Fruit fly (Drosophila melanogaster) ovary, adult (tissue): ENCODE results near the gene Ids.

Experiments used
- CG17801 ChIP-seq: fragments of 200-800 bp; optimal IDR thresholded peaks from 2 replicates; lab custom pipeline; 2019; ENCODE audit warnings: missing biosample characterization, mild to moderate bottlenecking, missing genetic modification characterization, moderate library complexity; ENCODE audit not compliant: partially characterized antibody

Gene Ids

DNA sequence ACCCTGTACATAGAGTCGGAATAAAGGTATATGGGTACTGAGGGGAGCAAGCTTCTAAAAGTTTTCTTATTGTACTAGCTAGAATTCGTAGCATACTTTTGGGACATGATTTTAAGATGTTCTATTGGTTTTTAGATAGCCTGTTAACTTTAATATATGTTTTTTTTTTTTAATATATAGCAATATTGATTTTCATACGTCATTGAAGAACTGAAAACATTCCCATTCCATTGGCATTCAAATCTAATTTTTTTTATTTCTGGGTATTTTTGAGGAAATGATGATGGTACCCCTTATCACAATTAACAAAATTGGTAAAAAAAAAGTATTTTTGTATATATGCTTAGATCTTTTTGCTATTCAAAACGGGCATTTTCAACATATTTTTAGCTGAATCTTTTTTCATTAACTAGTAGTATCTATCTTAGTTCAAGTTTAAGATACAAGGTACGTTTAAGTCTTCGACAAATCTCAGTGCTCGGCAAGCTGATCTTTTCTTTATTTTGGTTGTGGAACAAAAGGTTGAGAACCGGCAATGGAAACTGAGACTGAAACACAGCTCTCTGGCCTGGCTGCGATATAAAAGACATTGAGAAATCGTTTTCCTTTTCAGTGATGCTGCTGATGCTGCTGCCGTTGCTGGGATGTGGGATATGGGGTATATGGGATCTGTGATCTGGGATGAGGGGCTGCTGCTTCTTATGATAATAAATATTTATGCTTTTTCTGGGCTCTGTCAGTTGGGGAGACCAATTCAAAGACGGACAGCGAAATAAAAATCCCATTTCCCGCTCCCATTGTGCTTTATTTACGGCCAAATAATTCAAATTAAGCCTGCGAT is 6.7 kb downstream of the Ids start:
- no peak for TF ChIP-seq CG17801 (GFP tag; lab: Kevin White, UChicago)

dm6 chr3L:3385437-3385802 is 7.4 kb downstream of the Ids start:
- TF ChIP-seq CG17801 (GFP tag; lab: Kevin White, UChicago): no peak

DNA sequence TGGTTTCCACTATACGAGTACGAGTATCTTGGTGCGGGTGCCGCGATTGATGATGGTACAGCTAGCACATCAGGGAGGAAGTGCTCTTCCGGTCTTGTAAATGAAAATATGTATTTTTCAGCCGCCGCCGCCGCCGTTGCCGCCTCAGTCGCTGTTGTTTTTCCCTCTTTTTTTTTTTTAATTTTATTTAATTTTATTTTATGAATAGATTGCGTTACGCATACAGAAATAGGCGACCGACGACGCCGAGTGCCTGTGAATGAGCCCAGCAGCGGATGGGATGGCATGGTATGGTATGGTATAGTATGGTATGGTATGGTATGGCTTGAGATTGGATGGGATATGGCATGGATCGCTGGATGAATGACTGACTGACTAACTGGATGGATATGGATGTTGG is 8.7 kb downstream of the Ids start:
- no peak for TF ChIP-seq CG17801 (GFP tag; lab: Kevin White, UChicago)

DNA sequence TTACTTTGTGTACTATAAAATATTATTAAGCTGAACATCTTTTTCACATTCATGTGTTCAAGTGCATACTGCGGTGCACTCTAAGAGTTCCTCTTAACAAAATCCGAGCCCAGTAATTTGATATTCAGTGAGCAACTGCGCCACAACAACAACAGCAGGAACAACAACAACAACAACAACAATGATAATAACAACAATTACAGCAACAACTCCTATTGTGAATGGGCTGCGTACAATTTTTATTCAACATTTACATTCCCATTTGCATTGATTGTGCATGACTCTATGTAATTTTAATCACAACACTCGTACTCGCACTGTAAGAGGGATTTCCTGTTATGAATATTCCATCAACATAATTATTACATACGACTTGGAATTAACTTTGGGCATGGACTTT is 9.6 kb downstream of the Ids start:
- no peak for TF ChIP-seq CG17801 (GFP tag; lab: Kevin White, UChicago)

DNA sequence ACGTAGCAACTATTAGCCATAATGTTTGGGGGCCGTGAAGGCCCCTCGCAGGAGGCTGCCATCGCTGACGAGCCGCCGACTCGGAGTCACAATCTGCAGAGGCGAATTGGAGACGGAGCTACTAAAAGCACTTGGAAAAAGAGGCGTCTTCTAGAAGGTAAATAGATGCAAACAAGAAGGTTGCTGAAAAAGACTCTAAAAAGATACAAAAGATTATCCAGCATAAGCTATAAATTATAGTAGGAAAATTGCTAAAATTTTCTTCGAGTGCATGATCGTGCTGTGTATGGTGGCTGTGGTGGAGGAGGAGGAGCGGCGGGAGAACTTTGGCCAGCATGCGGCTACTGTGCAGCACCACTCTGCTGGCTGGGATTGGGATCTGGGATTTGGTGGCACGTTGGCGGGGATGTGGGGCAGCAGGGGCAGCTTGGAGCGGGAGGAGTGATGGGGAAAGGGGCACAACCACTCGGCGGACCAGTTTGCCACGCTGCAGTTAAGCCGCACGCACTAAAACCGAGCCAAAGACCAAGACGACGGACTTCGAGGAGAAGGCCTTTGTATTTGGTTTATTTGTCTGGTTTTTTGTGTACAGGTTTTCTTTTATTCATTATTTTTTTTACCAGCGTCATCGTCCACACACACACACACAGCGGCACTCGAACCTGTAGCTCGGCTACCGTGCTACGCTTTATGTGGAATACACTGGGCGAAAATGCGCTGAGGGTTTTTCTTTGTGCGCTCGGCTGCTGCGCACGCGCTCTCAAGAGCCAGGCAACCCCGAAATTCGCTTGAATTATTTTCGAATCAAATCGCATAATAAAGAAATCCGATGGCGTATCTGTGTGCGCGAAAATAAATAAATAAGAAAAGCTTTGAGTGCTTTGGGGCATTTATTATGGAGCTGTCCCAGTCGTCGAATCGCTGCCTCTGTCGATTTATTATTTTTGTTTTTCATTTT is 10.9 kb downstream of the Ids start:
- TF ChIP-seq CG17801 (GFP tag; lab: Kevin White, UChicago): no peak

dm6 chr3L:3389666-3390059 is 11.6 kb downstream of the Ids start:
- no peak for TF ChIP-seq CG17801 (GFP tag; lab: Kevin White, UChicago)

DNA sequence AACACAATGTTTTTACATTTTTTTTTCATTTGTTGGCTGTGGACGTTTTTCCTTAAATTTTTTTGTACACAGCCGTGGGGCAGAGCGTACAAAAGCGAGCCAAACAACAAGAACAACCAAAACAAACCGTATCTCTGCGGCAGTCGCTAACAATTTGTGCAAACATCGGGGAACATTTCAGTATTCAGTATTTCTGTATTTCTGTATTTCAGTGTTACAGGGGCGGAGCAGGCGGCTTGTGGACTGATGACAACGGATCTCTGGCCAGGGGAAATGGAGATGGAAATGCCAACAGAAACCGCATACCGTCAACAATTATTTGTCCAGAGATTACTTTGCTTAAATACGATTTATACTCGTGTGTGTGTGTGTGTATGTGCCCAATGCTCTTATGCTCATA is 12.5 kb downstream of the Ids start:
- no peak for TF ChIP-seq CG17801 (GFP tag; lab: Kevin White, UChicago)

- TF ChIP-seq CG17801 (GFP tag; lab: Kevin White, UChicago): no peak
Measured at dm6 chr3L:3391871-3392270, 13.8 kb downstream of the Ids start.

DNA sequence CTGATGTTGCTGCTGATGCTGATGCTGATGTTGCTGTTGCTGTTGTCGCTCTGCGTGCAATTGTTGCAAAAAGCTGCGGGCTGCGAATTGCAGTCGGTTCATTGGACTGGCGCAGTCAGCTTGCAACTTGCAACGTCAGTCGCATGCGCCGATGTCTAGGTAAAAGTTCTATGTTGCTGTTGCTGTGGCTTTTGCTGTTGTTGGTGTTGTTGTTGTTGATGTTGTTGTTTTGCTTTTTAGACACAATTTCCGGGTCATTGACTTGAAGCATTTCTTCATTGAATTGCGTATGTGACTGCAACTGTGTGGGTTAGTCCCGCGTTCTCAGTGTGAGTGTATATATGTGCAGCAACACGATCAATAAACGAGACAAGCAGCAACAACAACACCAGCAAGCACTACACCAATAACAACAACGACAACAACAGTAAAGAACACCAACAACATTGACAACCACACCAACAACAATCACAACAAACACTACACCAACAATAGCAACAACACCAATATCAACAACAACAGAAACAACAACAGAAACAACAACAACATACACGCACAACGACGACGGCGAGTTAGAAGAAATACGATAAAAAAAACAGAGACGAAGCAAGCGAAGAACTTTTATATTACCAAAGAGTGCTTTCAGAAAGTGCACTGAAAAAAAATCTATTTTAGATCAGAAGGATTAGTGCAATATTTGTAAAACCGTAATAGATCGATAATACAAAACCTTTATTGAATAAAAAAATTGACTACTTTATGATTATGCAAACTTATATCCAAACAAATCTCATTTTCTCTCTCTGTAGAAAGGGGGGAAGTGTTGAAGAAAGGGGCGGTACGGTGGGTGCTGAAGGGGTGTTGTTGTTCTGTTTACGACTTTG is 16.1 kb downstream of the Ids start:
- no peak for TF ChIP-seq CG17801 (GFP tag; lab: Kevin White, UChicago)

DNA sequence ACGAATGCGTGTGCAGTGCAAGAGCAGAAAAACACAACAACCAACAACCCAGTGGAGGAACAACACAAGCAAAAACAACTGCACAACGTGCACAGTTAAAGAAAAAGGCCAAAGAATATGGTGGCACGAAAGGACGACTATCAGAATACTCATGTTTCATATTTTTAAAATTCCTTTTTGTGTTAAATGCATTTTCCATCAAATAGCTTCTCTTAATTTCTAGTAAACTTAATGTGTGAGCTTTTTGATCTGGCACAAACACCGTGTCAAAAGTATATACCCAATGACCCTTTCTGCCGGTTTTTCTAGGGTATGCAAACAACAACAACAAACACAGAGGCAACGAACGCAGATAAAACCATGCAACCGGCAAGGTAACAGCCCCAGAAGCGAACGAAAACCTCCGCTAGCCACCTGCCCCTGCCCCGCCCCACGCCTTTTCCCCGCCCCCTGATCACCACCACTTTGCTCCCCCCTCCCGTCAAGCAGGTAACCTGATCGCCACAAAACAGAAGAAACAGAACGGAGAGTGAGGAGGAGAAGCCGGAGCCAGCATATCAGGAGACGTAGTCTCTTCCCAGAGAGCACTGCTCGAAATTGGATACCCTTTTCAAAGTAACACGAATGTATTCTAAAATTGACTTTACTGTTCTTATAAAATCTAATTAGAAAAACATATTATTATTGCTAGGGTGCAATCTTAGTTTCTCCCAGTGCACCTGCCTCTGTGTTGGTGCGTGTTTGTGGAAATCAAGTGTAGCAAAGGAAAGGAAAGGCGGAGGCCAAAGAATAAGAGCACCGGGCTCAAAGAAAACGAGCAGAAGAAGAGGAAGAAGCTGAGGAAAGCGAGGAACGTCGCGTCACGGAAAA is 17.0 kb downstream of the Ids start:
- no peak for TF ChIP-seq CG17801 (GFP tag; lab: Kevin White, UChicago)

DNA sequence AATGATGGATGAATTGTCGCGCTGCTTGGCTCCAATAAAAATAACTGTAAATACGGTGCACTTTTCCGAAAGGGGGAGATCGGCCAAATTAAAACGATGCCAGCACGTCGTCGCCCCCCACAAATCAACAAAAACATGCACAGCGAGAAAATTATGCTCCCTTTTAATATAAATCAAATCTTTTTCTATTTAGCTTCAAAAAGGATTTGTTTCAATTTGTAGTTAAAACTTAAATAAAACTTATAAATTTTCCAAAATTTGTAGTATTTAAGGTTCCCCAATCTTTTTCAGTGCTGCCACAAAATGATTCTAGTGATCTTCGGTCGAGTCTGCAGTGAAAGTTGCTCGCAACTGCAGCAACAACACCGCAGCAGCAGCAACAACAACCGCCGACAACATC is 18.0 kb downstream of the Ids start:
- no peak for TF ChIP-seq CG17801 (GFP tag; lab: Kevin White, UChicago)

DNA sequence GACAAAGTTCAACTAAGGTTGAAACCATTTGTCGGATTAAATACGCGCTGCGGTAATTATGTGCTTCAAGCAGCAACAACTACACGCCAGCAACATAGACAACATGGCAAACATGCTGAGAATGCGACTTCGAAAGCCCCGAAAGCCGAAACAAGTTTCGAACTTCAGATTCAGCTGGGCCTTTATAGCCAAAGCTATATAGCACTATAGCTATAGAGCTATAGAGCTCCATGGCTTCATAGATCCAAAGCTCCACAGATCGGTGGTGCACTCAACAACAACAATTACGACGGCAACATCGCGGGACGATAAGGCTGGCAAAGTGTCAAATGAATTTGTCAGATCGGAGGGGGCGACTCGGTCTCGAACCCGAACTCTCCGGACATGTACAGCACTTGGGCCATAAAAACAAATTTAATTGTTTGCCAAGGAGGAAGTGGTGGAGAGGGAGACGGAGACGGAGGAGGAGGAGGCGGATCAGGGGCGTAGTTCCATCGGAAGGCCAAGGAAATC is 19.3 kb downstream of the Ids start:
- no peak for TF ChIP-seq CG17801 (GFP tag; lab: Kevin White, UChicago)

DNA sequence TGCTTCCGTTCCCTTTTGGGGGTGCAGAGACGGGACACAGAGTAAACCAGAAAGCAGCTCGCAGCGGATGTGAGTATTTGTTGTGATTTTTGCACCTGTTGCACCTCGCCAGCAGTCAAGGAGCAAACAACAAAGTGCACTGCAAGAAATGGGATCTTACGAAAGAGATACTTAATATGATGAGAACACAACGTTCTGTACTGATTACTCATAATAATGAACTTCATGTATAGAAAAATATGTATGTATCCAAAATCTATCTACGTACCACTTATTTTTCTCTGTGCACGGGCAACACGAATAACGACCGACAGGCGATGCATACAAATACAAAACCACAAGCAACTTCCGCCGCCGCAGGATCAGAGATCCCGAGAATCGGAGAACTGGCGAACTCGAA is 19.8 kb downstream of the Ids start:
- TF ChIP-seq CG17801 (GFP tag; lab: Kevin White, UChicago): no peak

dm6 chr3L:3398496-3398895 is 20.4 kb downstream of the Ids start:
- no peak for TF ChIP-seq CG17801 (GFP tag; lab: Kevin White, UChicago)
